Fruit fly (Drosophila melanogaster) Kc167 (cell line): ENCODE data around the gene CG10553.

Source experiments
- Myc ChIP-seq: fragments of >200 bp; optimal IDR thresholded peaks from 2 replicates; lab custom pipeline; 2017; ENCODE audit warnings: missing external identifiers
- Sin3A ChIP-seq: fragments of >200 bp; optimal IDR thresholded peaks from 2 replicates; lab custom pipeline; 2018; ENCODE audit warnings: missing external identifiers
- h ChIP-seq: fragments of >200 bp; optimal IDR thresholded peaks from 3 replicates; lab custom pipeline; 2018; ENCODE audit warnings: missing external identifiers
- insv ChIP-seq: fragments of >200 bp; optimal IDR thresholded peaks from 3 replicates; lab custom pipeline; 2018; ENCODE audit warnings: missing external identifiers
- psq ChIP-seq: fragments of >200 bp; optimal IDR thresholded peaks from 2 replicates; lab custom pipeline; 2017; ENCODE audit warnings: missing external identifiers
- ttk ChIP-seq: sonication (Bioruptor generic); optimal IDR thresholded peaks from 2 replicates; lab custom pipeline; 2017; ENCODE audit warnings: missing external identifiers

CG10553 gene

dm6 chr3R:25318011-25318410, at the start of gene CG10553:
CG10553 (minus strand) TSS chr3R:25318111.
- TF ChIP-seq insv (lab: Kevin White, UChicago) = no peak

- TF ChIP-seq h (lab: Kevin White, UChicago) (no peak), Myc (lab: Kevin White, UChicago) (no peak), Sin3A (lab: Kevin White, UChicago) (no peak), ttk (lab: Kevin White, UChicago) (no peak), insv (lab: Kevin White, UChicago) (no peak), psq (lab: Kevin White, UChicago) (no peak)
Observed at dm6 chr3R:25357985-25358384, 40.1 kb upstream of the CG10553 start, which contains the start of gene ND-49L. ND-49L (plus strand) TSS chr3R:25358285.

- no peak for TF ChIP-seq ttk (lab: Kevin White, UChicago)
- no peak for TF ChIP-seq h (lab: Kevin White, UChicago)
- no peak for TF ChIP-seq insv (lab: Kevin White, UChicago)
- no peak for TF ChIP-seq Sin3A (lab: Kevin White, UChicago)
- TF ChIP-seq psq (lab: Kevin White, UChicago) = no peak
- TF ChIP-seq Myc (lab: Kevin White, UChicago) = no peak
Observed at dm6 chr3R:25346899-25347298, 29.0 kb upstream of the CG10553 start, which contains the start of gene tobi. tobi (minus strand) TSS chr3R:25346921.

dm6 chr3R:25339952-25340351, 22.0 kb upstream of the CG10553 start, which contains the start of gene rha:
rha (plus strand) TSS chr3R:25340252.
- TF ChIP-seq ttk (lab: Kevin White, UChicago) (no peak), Myc (lab: Kevin White, UChicago) (no peak), psq (lab: Kevin White, UChicago) (no peak), insv (lab: Kevin White, UChicago) (no peak), Sin3A (lab: Kevin White, UChicago) (no peak), h (lab: Kevin White, UChicago) (no peak)

dm6 chr3R:25335065-25335464, 17.2 kb upstream of the CG10553 start, which contains the start of the genes CG10669 and CG11902:
CG10669 (minus strand) TSS chr3R:25335243.
CG11902 (plus strand) TSS chr3R:25335257.
- TF ChIP-seq Sin3A (lab: Kevin White, UChicago) (no peak), psq (lab: Kevin White, UChicago) (no peak), h (lab: Kevin White, UChicago) (no peak), insv (lab: Kevin White, UChicago) (no peak), ttk (lab: Kevin White, UChicago) (no peak), Myc (lab: Kevin White, UChicago) (no peak)

dm6 chr3R:25331103-25331502, 13.2 kb upstream of the CG10553 start, which contains the start of gene CHKov2:
CHKov2 (minus strand) TSS chr3R:25331203.
- TF ChIP-seq ttk (lab: Kevin White, UChicago) (no peak), insv (lab: Kevin White, UChicago) (no peak), h (lab: Kevin White, UChicago) (no peak), psq (lab: Kevin White, UChicago) (no peak), Myc (lab: Kevin White, UChicago) (no peak), Sin3A (lab: Kevin White, UChicago) (no peak)

- TF ChIP-seq ttk (lab: Kevin White, UChicago) (no peak), insv (lab: Kevin White, UChicago) (no peak), Sin3A (lab: Kevin White, UChicago) (no peak), psq (lab: Kevin White, UChicago) (no peak)
Observed at dm6 chr3R:25329079-25329478, 11.2 kb upstream of the CG10553 start, which contains the start of gene CHKov1. CHKov1 (minus strand) TSS chr3R:25329316.

- TF ChIP-seq h (lab: Kevin White, UChicago) (no peak), insv (lab: Kevin White, UChicago) (no peak), ttk (lab: Kevin White, UChicago) (no peak), Sin3A (lab: Kevin White, UChicago) (no peak), Myc (lab: Kevin White, UChicago) (no peak), psq (lab: Kevin White, UChicago) (no peak)
Observed at dm6 chr3R:25322657-25323056, 4.7 kb upstream of the CG10553 start, which contains the start of gene CG10562. CG10562 (minus strand) TSS chr3R:25322757.

dm6 chr3R:25321681-25322080, 3.8 kb upstream of the CG10553 start:
- TF ChIP-seq Sin3A (lab: Kevin White, UChicago) (no peak), h (lab: Kevin White, UChicago) (no peak), insv (lab: Kevin White, UChicago) (no peak), Myc (lab: Kevin White, UChicago) (no peak), ttk (lab: Kevin White, UChicago) (no peak), psq (lab: Kevin White, UChicago) (no peak)

- TF ChIP-seq psq (lab: Kevin White, UChicago) = no peak
- TF ChIP-seq insv (lab: Kevin White, UChicago) = no peak
Observed at dm6 chr3R:25320898-25321297, 3.0 kb upstream of the CG10553 start.

- TF ChIP-seq insv (lab: Kevin White, UChicago) (no peak), h (lab: Kevin White, UChicago) (no peak), psq (lab: Kevin White, UChicago) (no peak), ttk (lab: Kevin White, UChicago) (no peak), Sin3A (lab: Kevin White, UChicago) (no peak), Myc (lab: Kevin White, UChicago) (no peak)
Observed at dm6 chr3R:25320051-25320705, 2.3 kb upstream of the CG10553 start, which contains the start of gene CG10560. CG10560 (minus strand) TSS chr3R:25320101.

- TF ChIP-seq Myc (lab: Kevin White, UChicago) = no peak
- TF ChIP-seq Sin3A (lab: Kevin White, UChicago) = no peak
- TF ChIP-seq psq (lab: Kevin White, UChicago) = no peak
- TF ChIP-seq h (lab: Kevin White, UChicago) = no peak
- TF ChIP-seq ttk (lab: Kevin White, UChicago) = no peak
- no peak for TF ChIP-seq insv (lab: Kevin White, UChicago)
Observed at dm6 chr3R:25316016-25316415, 1.9 kb downstream of the CG10553 start, which contains the start of gene CG10559. CG10559 (minus strand) TSS chr3R:25316116.
